Worm (Caenorhabditis elegans) whole organism, L4 larva: ENCODE measurements around the gene Y24F12A.1.

ENCODE experiments used
- ZK337.2 ChIP-seq: fragments of 200-800 bp; sonication (Bioruptor generic); IDR thresholded peaks from 2 replicates; pipeline ENCODE4 v1.3.6; 2022; ENCODE audit warnings: missing genetic modification reagents, missing genetic modification characterization, missing compliant biosample characterization
- ceh-20 ChIP-seq: fragments of 200-800 bp; sonication (Bioruptor generic); IDR thresholded peaks from 2 replicates; pipeline ENCODE4 v1.3.6; 2022; ENCODE audit warnings: missing genetic modification reagents, missing genetic modification characterization, missing compliant biosample characterization
- daf-16 ChIP-seq, 3 experiments: sonication (generic microtip); optimal IDR thresholded peaks; 2 replicates each; lab custom pipeline; 2016 to 2017; ENCODE audit warnings: missing genetic modification characterization in 3 of 3, missing genetic modification reagents in 3 of 3, mild to moderate bottlenecking in 2 of 3, missing compliant biosample characterization in 2 of 3, missing biosample characterization in 1 of 3, moderate library complexity in 1 of 3
- dmd-8 ChIP-seq: fragments of 200-800 bp; sonication (Bioruptor generic); IDR thresholded peaks from 2 replicates; pipeline ENCODE4 v1.3.6; 2022; ENCODE audit warnings: missing genetic modification characterization, missing compliant biosample characterization
- duxl-1 ChIP-seq: sonication (generic microtip); optimal IDR thresholded peaks from 2 replicates; lab custom pipeline; 2016; ENCODE audit warnings: mild to moderate bottlenecking, missing genetic modification characterization, moderate library complexity, missing compliant biosample characterization; ENCODE audit not compliant: poor library complexity
- egl-27 ChIP-seq: sonication (generic microtip); optimal IDR thresholded peaks from 3 replicates; lab custom pipeline; 2017; ENCODE audit warnings: missing biosample characterization, missing genetic modification reagents, missing genetic modification characterization
- jun-1 ChIP-seq: fragments of 150-350 bp; optimal IDR thresholded peaks from 2 replicates; lab custom pipeline; 2014; ENCODE audit warnings: missing biosample characterization, missing genetic modification reagents, missing genetic modification characterization
- lin-39 ChIP-seq: fragments of 150-350 bp; optimal IDR thresholded peaks from 2 replicates; lab custom pipeline; 2014; ENCODE audit warnings: missing biosample characterization, missing genetic modification reagents, missing genetic modification characterization
- mdl-1 ChIP-seq, 2 experiments: fragments of 150-350 bp in 1 of 2; sonication (generic microtip) in 1 of 2; optimal IDR thresholded peaks; 2 replicates each; lab custom pipeline; 2014 to 2017; ENCODE audit warnings: missing biosample characterization in 2 of 2, missing genetic modification characterization in 2 of 2
- nhr-237 ChIP-seq: sonication (generic microtip); optimal IDR thresholded peaks from 2 replicates; lab custom pipeline; 2017; ENCODE audit warnings: missing biosample characterization, missing genetic modification characterization
- snpc-4 ChIP-seq: fragments of 150-350 bp; optimal IDR thresholded peaks from 2 replicates; lab custom pipeline; 2014; ENCODE audit warnings: missing biosample characterization, missing genetic modification characterization
- spr-1 ChIP-seq: sonication (generic microtip); optimal IDR thresholded peaks from 2 replicates; lab custom pipeline; 2016; ENCODE audit warnings: mild to moderate bottlenecking, missing genetic modification characterization, missing compliant biosample characterization
- unc-62 ChIP-seq, 3 experiments: fragments of 150-350 bp in 1 of 3; sonication (generic microtip); optimal IDR thresholded peaks in 2 of 3; peaks in 1 of 3; 1 replicate in 1 of 3; 2 replicates in 2 of 3; lab custom pipeline; 2014 to 2017; ENCODE audit warnings: missing biosample characterization in 3 of 3, missing genetic modification characterization in 3 of 3, missing genetic modification reagents in 3 of 3, missing genotype in 1 of 3
- ztf-11 ChIP-seq: fragments of 150-350 bp; optimal IDR thresholded peaks from 2 replicates; lab custom pipeline; 2014; ENCODE audit warnings: missing biosample characterization, missing genetic modification characterization

DNA sequence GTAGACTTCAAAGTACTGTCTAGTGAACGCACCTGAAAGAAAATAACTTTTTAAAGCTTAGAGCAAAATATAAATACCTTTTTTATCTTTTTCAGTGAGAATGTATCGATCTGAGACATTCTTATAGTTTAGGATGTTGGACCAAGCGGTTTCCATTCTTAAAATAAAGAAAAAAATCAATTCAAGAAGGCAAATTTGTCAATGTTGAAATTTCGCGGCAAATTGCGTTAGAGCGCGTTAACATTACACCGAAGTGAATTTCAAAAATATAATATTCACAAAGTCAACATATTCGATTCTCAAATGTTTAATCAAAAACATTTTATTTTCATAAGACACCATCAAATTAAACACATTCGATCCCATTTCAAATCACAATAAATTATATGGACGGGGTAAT lies 43.4 kb upstream of the Y24F12A.1 start, which contains the start of gene F12F6.7:
- no peak for TF ChIP-seq dmd-8 (GFP tag; lab: Robert Waterston, UW)
- TF ChIP-seq spr-1 (tag; lab: Kevin White, UChicago), result no peak
- no peak for TF ChIP-seq daf-16 (GFP tag; optimal IDR thresholded peaks at IDR 0.05; lab: Kevin White, UChicago)
- TF ChIP-seq daf-16 (tag; optimal IDR thresholded peaks at IDR 0.05; lab: Kevin White, UChicago), result no peak
- TF ChIP-seq duxl-1 (tag; lab: Kevin White, UChicago), result no peak
- no peak for TF ChIP-seq snpc-4 (tag; lab: Kevin White, UChicago)
- no peak for TF ChIP-seq egl-27 (tag; lab: Kevin White, UChicago)
- TF ChIP-seq unc-62 (GFP tag; optimal IDR thresholded peaks at IDR 0.05 in 1 of 2; lab: Kevin White, UChicago), result no peak
- no peak for TF ChIP-seq unc-62 (tag; optimal IDR thresholded peaks at IDR 0.05; lab: Kevin White, UChicago)
- TF ChIP-seq jun-1 (tag; lab: Kevin White, UChicago), result no peak
- TF ChIP-seq nhr-237 (tag; lab: Kevin White, UChicago), result no peak
- no peak for TF ChIP-seq ceh-20 (GFP tag; lab: Robert Waterston, UW)
- TF ChIP-seq mdl-1 (tag; optimal IDR thresholded peaks at IDR 0.05; lab: Kevin White, UChicago), result no peak
- TF ChIP-seq ztf-11, result no peak
- TF ChIP-seq lin-39 (tag; lab: Kevin White, UChicago), result no peak
- TF ChIP-seq ZK337.2 (GFP tag; lab: Robert Waterston, UW), result no peak
